Fruit fly (Drosophila melanogaster) whole organism, pupa: ENCODE data around the gene CG34049.

Experiments used
- CG10348 ChIP-seq: fragments of 200-800 bp; sonication (Bioruptor generic); IDR thresholded peaks from 2 replicates; pipeline ENCODE4 v1.3.6; 2022; ENCODE audit warnings: missing biosample characterization, missing genetic modification characterization
- CG12605 ChIP-seq: fragments of 200-800 bp; sonication (Bioruptor generic); IDR thresholded peaks from 2 replicates; pipeline ENCODE4 v1.3.6; 2022; ENCODE audit warnings: missing biosample characterization, missing genetic modification characterization
- CG13204 ChIP-seq: fragments of 200-800 bp; sonication (Bioruptor generic); optimal IDR thresholded peaks from 2 replicates; lab custom pipeline; 2018; ENCODE audit warnings: missing biosample characterization, mild to moderate bottlenecking, missing genetic modification characterization, moderate library complexity
- CG14655 ChIP-seq: fragments of 200-800 bp; sonication (Bioruptor generic); optimal IDR thresholded peaks from 3 replicates; lab custom pipeline; 2017; ENCODE audit warnings: mild to moderate bottlenecking, missing biosample characterization, missing genetic modification reagents, missing genetic modification characterization
- CG15710 ChIP-seq: fragments of 200-800 bp; sonication (Bioruptor generic); optimal IDR thresholded peaks from 2 replicates; lab custom pipeline; 2018; ENCODE audit warnings: missing biosample characterization, mild to moderate bottlenecking, missing genetic modification characterization, moderate library complexity
- CG17806 ChIP-seq: fragments of 200-800 bp; sonication (Bioruptor generic); optimal IDR thresholded peaks from 2 replicates; lab custom pipeline; 2018; ENCODE audit warnings: missing biosample characterization, mild to moderate bottlenecking, missing genetic modification characterization, moderate library complexity
- CG32121 ChIP-seq: fragments of 200-800 bp; sonication (Bioruptor generic); IDR thresholded peaks from 2 replicates; pipeline ENCODE4 v1.3.6; 2022; ENCODE audit warnings: missing biosample characterization, missing genetic modification characterization
- CG34367 ChIP-seq: fragments of 200-800 bp; sonication (Bioruptor generic); optimal IDR thresholded peaks from 2 replicates; lab custom pipeline; 2018; ENCODE audit warnings: missing biosample characterization, mild to moderate bottlenecking, missing genetic modification characterization
- CG4496 ChIP-seq: fragments of 200-800 bp; sonication (Bioruptor generic); IDR thresholded peaks from 3 replicates; pipeline ENCODE4 v1.3.6; 2022; ENCODE audit warnings: missing biosample characterization, missing genetic modification characterization
- CG8159 ChIP-seq: fragments of 200-800 bp; sonication (Bioruptor generic); optimal IDR thresholded peaks from 3 replicates; lab custom pipeline; 2018; ENCODE audit warnings: missing biosample characterization, mild to moderate bottlenecking, missing genetic modification characterization, moderate library complexity
- CG8301 ChIP-seq: fragments of 200-800 bp; sonication (Bioruptor generic); optimal IDR thresholded peaks from 2 replicates; lab custom pipeline; 2018; ENCODE audit warnings: missing biosample characterization, mild to moderate bottlenecking, missing genetic modification characterization
- CG9948 ChIP-seq: fragments of 200-800 bp; sonication (Bioruptor generic); optimal IDR thresholded peaks from 2 replicates; lab custom pipeline; 2018; ENCODE audit warnings: missing biosample characterization, mild to moderate bottlenecking, missing genetic modification characterization, moderate library complexity
- D1 ChIP-seq: fragments of 200-800 bp; sonication (Bioruptor generic); optimal IDR thresholded peaks from 2 replicates; lab custom pipeline; 2018; ENCODE audit warnings: missing biosample characterization, mild to moderate bottlenecking, missing genetic modification characterization, moderate library complexity
- EcR ChIP-seq: fragments of 200-800 bp; sonication (Bioruptor generic); optimal IDR thresholded peaks from 3 replicates; lab custom pipeline; 2019; ENCODE audit warnings: missing biosample characterization, missing genetic modification characterization, mild to moderate bottlenecking, moderate library complexity, missing genetic modification reagents
- Ets98B ChIP-seq: fragments of 200-800 bp; sonication (Bioruptor generic); IDR thresholded peaks from 2 replicates; pipeline ENCODE4 v1.3.6; 2022; ENCODE audit warnings: missing biosample characterization, missing genetic modification characterization
- Pif1A ChIP-seq: fragments of 200-800 bp; sonication (Bioruptor generic); optimal IDR thresholded peaks from 3 replicates; lab custom pipeline; 2016; ENCODE audit warnings: missing biosample characterization, missing genetic modification characterization
- Pif1B ChIP-seq: fragments of 200-800 bp; sonication (Bioruptor generic); optimal IDR thresholded peaks from 3 replicates; lab custom pipeline; 2016; ENCODE audit warnings: missing biosample characterization, missing genetic modification characterization
- Snoo ChIP-seq: fragments of 200-800 bp; sonication (Bioruptor generic); optimal IDR thresholded peaks from 3 replicates; lab custom pipeline; 2017; ENCODE audit warnings: missing biosample characterization, mild to moderate bottlenecking, missing genetic modification characterization, inconsistent platforms
- fd96Ca ChIP-seq: fragments of 200-800 bp; sonication (Bioruptor generic); IDR thresholded peaks from 3 replicates; pipeline ENCODE4 v1.3.6; 2022; ENCODE audit warnings: missing biosample characterization, missing genetic modification characterization
- gl ChIP-seq: fragments of 200-800 bp; sonication (Bioruptor generic); optimal IDR thresholded peaks from 2 replicates; lab custom pipeline; 2018; ENCODE audit warnings: missing biosample characterization, mild to moderate bottlenecking, missing genetic modification characterization
- rn ChIP-seq: fragments of 200-800 bp; sonication (Bioruptor generic); IDR thresholded peaks from 2 replicates; pipeline ENCODE4 v1.3.6; 2022; ENCODE audit warnings: missing biosample characterization, missing genetic modification characterization

The CG34049 gene

DNA sequence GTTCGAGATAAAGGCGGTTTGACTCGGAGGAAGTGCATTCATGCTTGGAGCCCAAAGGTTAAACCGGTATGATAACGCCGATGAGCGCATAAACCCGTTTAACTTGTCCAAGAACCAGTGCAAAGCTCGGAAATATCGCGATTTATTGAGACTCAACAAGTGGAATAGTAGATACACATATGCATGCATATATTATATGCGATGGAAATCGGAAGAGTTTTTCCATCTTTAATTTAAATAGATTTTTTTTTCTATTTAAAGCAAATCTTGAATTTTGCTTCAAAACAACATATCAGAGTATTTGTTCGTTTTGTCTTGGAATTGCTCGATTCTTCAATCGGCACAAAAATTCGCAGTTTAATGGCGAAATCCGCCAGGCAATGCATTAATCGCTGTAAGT, 42.7 kb downstream of the CG34049 start:
- TF ChIP-seq D1 (tag; lab: Kevin White, UChicago) (no peak), CG15710 (tag; lab: Kevin White, UChicago) (no peak), fd96Ca (GFP tag; lab: Robert Waterston, UW) (no peak; the same call in 2 of the 3 replicates), Pif1A (peak; percentile 11), CG8301 (tag; lab: Kevin White, UChicago) (peak; percentile 9), CG4496 (GFP tag; lab: Robert Waterston, UW) (0 out of 3 replicates have a peak, but pooled peaks have one; percentile 21), CG14655 (GFP tag; lab: Kevin White, UChicago) (peak; percentile 31)

dm6 chr2L:2221649-2222150, 43.4 kb downstream of the CG34049 start:
- TF ChIP-seq rn (GFP tag; lab: Robert Waterston, UW) = peak; percentile 99
- TF ChIP-seq CG9948 (tag; lab: Kevin White, UChicago) = peak; percentile 98
- TF ChIP-seq D1 (tag; lab: Kevin White, UChicago) = no peak
- TF ChIP-seq Pif1B (GFP tag; lab: Kevin White, UChicago) = peak; percentile 99
- peak; percentile 99 for TF ChIP-seq CG15710 (tag; lab: Kevin White, UChicago)
- peak; percentile 100 for TF ChIP-seq CG4496 (GFP tag; lab: Robert Waterston, UW)
- TF ChIP-seq gl (tag; lab: Kevin White, UChicago) = peak; percentile 98
- TF ChIP-seq EcR (GFP tag; lab: Kevin White, UChicago) = peak; percentile 80
- peak; percentile 99 for TF ChIP-seq CG32121
- peak; percentile 99 for TF ChIP-seq CG8301 (tag; lab: Kevin White, UChicago)
- TF ChIP-seq CG12605 = peak; percentile 100
- peak; percentile 99 for TF ChIP-seq CG14655 (GFP tag; lab: Kevin White, UChicago)
- peak; percentile 99 for TF ChIP-seq Pif1A
- peak; percentile 98 for TF ChIP-seq CG8159 (tag; lab: Kevin White, UChicago)
- TF ChIP-seq CG17806 = peak; percentile 98
- TF ChIP-seq Snoo = peak; percentile 97
- TF ChIP-seq CG10348 (GFP tag; lab: Robert Waterston, UW) = peak; percentile 98
- peak; percentile 99 for TF ChIP-seq fd96Ca (GFP tag; lab: Robert Waterston, UW)
- peak; percentile 99 for TF ChIP-seq Ets98B (GFP tag; lab: Robert Waterston, UW)
- TF ChIP-seq CG13204 (GFP tag; lab: Kevin White, UChicago) = peak; percentile 96
- TF ChIP-seq CG34367 (tag; lab: Kevin White, UChicago) = peak; percentile 99

DNA sequence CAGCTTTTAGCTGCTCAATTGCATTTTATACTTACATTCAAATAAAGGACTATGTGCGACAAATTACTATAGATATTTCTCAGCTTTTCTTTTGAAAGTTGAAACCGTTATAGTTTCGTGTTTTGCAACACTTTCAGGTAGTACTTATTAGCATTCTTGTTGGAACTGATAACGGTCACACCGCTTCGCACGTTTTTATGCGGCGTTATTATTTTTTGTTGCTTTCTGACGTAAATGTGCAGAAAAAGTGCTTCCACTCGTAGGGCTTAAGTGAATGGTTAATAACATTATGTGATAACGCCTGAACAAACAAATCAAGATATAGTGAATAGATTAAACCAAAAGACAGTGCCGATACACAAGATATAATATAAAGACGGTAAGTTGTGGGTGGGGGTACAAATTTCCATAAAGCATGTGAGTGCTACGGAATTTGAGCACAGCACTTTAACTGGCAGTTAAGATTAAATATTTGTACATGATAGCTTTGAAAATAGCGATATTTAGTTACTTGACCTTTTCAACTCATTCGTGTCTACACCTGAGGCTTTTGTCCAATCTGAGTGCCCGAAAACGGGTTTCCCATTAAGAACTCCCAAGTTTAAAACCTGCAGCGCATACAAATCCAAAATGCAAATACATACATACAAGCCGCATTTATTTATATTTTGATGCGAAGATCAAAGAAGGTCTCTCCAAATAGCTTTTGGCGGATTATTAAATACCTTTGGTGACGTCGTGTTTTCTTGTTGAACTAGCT, 44.4 kb downstream of the CG34049 start, which contains the start of gene papi:
Gene papi (plus strand): TSS at position 176 of the 760 bp plus-strand sequence.
- no peak for TF ChIP-seq Pif1A
- TF ChIP-seq CG9948 (tag; lab: Kevin White, UChicago) = no peak
- no peak for TF ChIP-seq Pif1B (GFP tag; lab: Kevin White, UChicago)
- TF ChIP-seq CG14655 (GFP tag; lab: Kevin White, UChicago) = no peak
- TF ChIP-seq EcR (GFP tag; lab: Kevin White, UChicago) = no peak
- TF ChIP-seq fd96Ca (GFP tag; lab: Robert Waterston, UW) = no peak
- TF ChIP-seq CG17806 = no peak
- no peak for TF ChIP-seq CG15710 (tag; lab: Kevin White, UChicago)
- no peak for TF ChIP-seq CG8159 (tag; lab: Kevin White, UChicago)
- no peak; the same call in 2 of the 3 replicates for TF ChIP-seq CG4496 (GFP tag; lab: Robert Waterston, UW)
- TF ChIP-seq CG10348 (GFP tag; lab: Robert Waterston, UW) = no peak
- no peak for TF ChIP-seq D1 (tag; lab: Kevin White, UChicago)
- no peak for TF ChIP-seq rn (GFP tag; lab: Robert Waterston, UW)
- no peak for TF ChIP-seq CG32121
- TF ChIP-seq CG13204 (GFP tag; lab: Kevin White, UChicago) = no peak
- no peak for TF ChIP-seq CG8301 (tag; lab: Kevin White, UChicago)
- no peak for TF ChIP-seq gl (tag; lab: Kevin White, UChicago)
- no peak for TF ChIP-seq CG34367 (tag; lab: Kevin White, UChicago)
- TF ChIP-seq CG12605 = no peak
- no peak for TF ChIP-seq Snoo

- TF ChIP-seq CG15710 (tag; lab: Kevin White, UChicago) (peak; percentile 12), Pif1B (GFP tag; lab: Kevin White, UChicago) (no peak), CG9948 (tag; lab: Kevin White, UChicago) (no peak), CG17806 (no peak), fd96Ca (GFP tag; lab: Robert Waterston, UW) (no peak), CG13204 (GFP tag; lab: Kevin White, UChicago) (no peak), Ets98B (GFP tag; lab: Robert Waterston, UW) (no peak; the same call in 1 of the 2 replicates), Snoo (peak; percentile 18), rn (GFP tag; lab: Robert Waterston, UW) (no peak), CG34367 (tag; lab: Kevin White, UChicago) (no peak), EcR (GFP tag; lab: Kevin White, UChicago) (peak; percentile 14), CG4496 (GFP tag; lab: Robert Waterston, UW) (peak; percentile 53; the same call in 2 of the 3 replicates), CG10348 (GFP tag; lab: Robert Waterston, UW) (no peak), gl (tag; lab: Kevin White, UChicago) (peak; percentile 29), CG12605 (0 out of 2 replicates have a peak, but pooled peaks have one; percentile 24)
Measured at dm6 chr2L:2217067-2217684, 47.9 kb downstream of the CG34049 start, which contains the start of the genes CG15386, CG42371 and mio. Gene CG15386 (minus strand): TSS chr2L:2217246. Gene CG42371 (minus strand): TSS chr2L:2217246. Gene mio (plus strand): TSS chr2L:2217290.
